Fruit fly (Drosophila melanogaster) whole organism, embryonic: ENCODE data around the gene CG11409.

Experiments
- Asciz ChIP-seq: fragments of 200-800 bp; sonication (Bioruptor generic); optimal IDR thresholded peaks from 2 replicates; lab custom pipeline; 2017; ENCODE audit warnings: missing biosample characterization, mild to moderate bottlenecking, missing genetic modification characterization, missing genetic modification reagents
- Atf6 ChIP-seq: fragments of 200-800 bp; sonication (Bioruptor generic); IDR thresholded peaks from 2 replicates; pipeline ENCODE4 v1.3.6; 2022; ENCODE audit warnings: missing biosample characterization, missing genetic modification characterization
- B-H1 ChIP-seq: fragments of 200-800 bp; sonication (Bioruptor generic); IDR thresholded peaks from 3 replicates; pipeline ENCODE4 v1.3.6; 2022; ENCODE audit warnings: missing biosample characterization, missing genetic modification characterization
- CG13287 ChIP-seq: fragments of 200-800 bp; sonication (Bioruptor generic); IDR thresholded peaks from 2 replicates; pipeline ENCODE4 v1.3.6; 2022; ENCODE audit warnings: missing biosample characterization, missing genetic modification characterization; ENCODE audit not compliant: partially characterized antibody
- CG14441 ChIP-seq: fragments of 200-800 bp; sonication (Bioruptor generic); IDR thresholded peaks from 2 replicates; pipeline ENCODE4 v1.3.6; 2022; ENCODE audit warnings: missing biosample characterization, missing genetic modification characterization
- CG16815 ChIP-seq: fragments of 200-800 bp; sonication (Bioruptor generic); optimal IDR thresholded peaks from 3 replicates; lab custom pipeline; 2017; ENCODE audit warnings: missing biosample characterization, mild to moderate bottlenecking, missing genetic modification characterization
- CG16863 ChIP-seq: fragments of 200-800 bp; sonication (Bioruptor generic); optimal IDR thresholded peaks from 3 replicates; lab custom pipeline; 2016; ENCODE audit warnings: missing biosample characterization, missing genetic modification characterization
- CG17802 ChIP-seq: fragments of 200-800 bp; sonication (Bioruptor generic); optimal IDR thresholded peaks from 2 replicates; lab custom pipeline; 2018; ENCODE audit warnings: missing biosample characterization, mild to moderate bottlenecking, missing genetic modification characterization, moderate library complexity
- CG2875 ChIP-seq: fragments of 200-800 bp; sonication (Bioruptor generic); optimal IDR thresholded peaks from 2 replicates; lab custom pipeline; 2017; ENCODE audit warnings: missing biosample characterization, mild to moderate bottlenecking, missing genetic modification characterization, missing genetic modification reagents
- CG32772 ChIP-seq: fragments of 200-800 bp; sonication (Bioruptor generic); IDR thresholded peaks from 2 replicates; pipeline ENCODE4 v1.3.6; 2022; ENCODE audit warnings: missing biosample characterization, missing genetic modification characterization
- CG33213 ChIP-seq: fragments of 200-800 bp; sonication (Bioruptor generic); optimal IDR thresholded peaks from 3 replicates; lab custom pipeline; 2016; ENCODE audit warnings: missing biosample characterization, missing genetic modification characterization
- CG4328 ChIP-seq: fragments of 200-800 bp; sonication (Bioruptor generic); optimal IDR thresholded peaks from 3 replicates; lab custom pipeline; 2017; ENCODE audit warnings: missing biosample characterization, missing genetic modification reagents, missing genetic modification characterization
- CG4360 ChIP-seq: fragments of 200-800 bp; sonication (Bioruptor generic); IDR thresholded peaks from 2 replicates; pipeline ENCODE4 v1.3.6; 2022; ENCODE audit warnings: missing biosample characterization, missing genetic modification characterization
- CG6272 ChIP-seq: fragments of 200-800 bp; sonication (Bioruptor generic); IDR thresholded peaks from 2 replicates; pipeline ENCODE4 v1.3.6; 2022; ENCODE audit warnings: missing biosample characterization, missing genetic modification characterization
- CG8359 ChIP-seq: fragments of 200-800 bp; sonication (Bioruptor generic); optimal IDR thresholded peaks from 2 replicates; lab custom pipeline; 2017; ENCODE audit warnings: missing biosample characterization, mild to moderate bottlenecking, missing genetic modification characterization, borderline replicate concordance
- CHES-1-like ChIP-seq: fragments of 200-800 bp; sonication (Bioruptor generic); optimal IDR thresholded peaks from 2 replicates; lab custom pipeline; 2016; ENCODE audit warnings: missing biosample characterization, missing genetic modification characterization
- Camta ChIP-seq: fragments of 200-800 bp; sonication (Bioruptor generic); optimal IDR thresholded peaks from 2 replicates; lab custom pipeline; 2016; ENCODE audit warnings: missing biosample characterization, missing genetic modification characterization
- CoRest ChIP-seq: fragments of 200-800 bp; sonication (Bioruptor generic); optimal IDR thresholded peaks from 3 replicates; lab custom pipeline; 2018; ENCODE audit warnings: missing biosample characterization, mild to moderate bottlenecking, missing genetic modification characterization, moderate library complexity
- D19A ChIP-seq: fragments of 200-800 bp; optimal IDR thresholded peaks from 3 replicates; lab custom pipeline; 2019; ENCODE audit warnings: missing biosample characterization, mild to moderate bottlenecking, missing genetic modification characterization, moderate library complexity
- Dek ChIP-seq: fragments of 200-800 bp; sonication (Bioruptor generic); optimal IDR thresholded peaks from 3 replicates; lab custom pipeline; 2019; ENCODE audit warnings: missing biosample characterization, mild to moderate bottlenecking, missing genetic modification characterization, moderate library complexity
- Drgx ChIP-seq: fragments of 200-800 bp; sonication (Bioruptor generic); IDR thresholded peaks from 2 replicates; pipeline ENCODE4 v1.3.6; 2022; ENCODE audit warnings: missing biosample characterization, missing genetic modification characterization
- E2f1 ChIP-seq: fragments of 200-800 bp; sonication (Bioruptor generic); IDR thresholded peaks from 2 replicates; pipeline ENCODE4 v1.3.6; 2022; ENCODE audit warnings: missing biosample characterization, missing genetic modification characterization
- H2.0 ChIP-seq: fragments of 200-800 bp; sonication (Bioruptor generic); IDR thresholded peaks from 2 replicates; pipeline ENCODE4 v1.3.6; 2022; ENCODE audit warnings: missing biosample characterization, missing genetic modification characterization
- Hr78 ChIP-seq, 2 experiments: fragments of 200-800 bp in 1 of 2; fragments of >200 bp in 1 of 2; sonication (Bioruptor generic) in 1 of 2; optimal IDR thresholded peaks; 2 replicates each; lab custom pipeline; 2017 to 2019; ENCODE audit warnings: missing biosample characterization in 2 of 2, missing genetic modification characterization in 2 of 2, mild to moderate bottlenecking in 1 of 2, moderate library complexity in 1 of 2
- Mes4 ChIP-seq: fragments of 200-800 bp; sonication (Bioruptor generic); optimal IDR thresholded peaks from 2 replicates; lab custom pipeline; 2016; ENCODE audit warnings: missing biosample characterization, missing genetic modification characterization
- Nf-YB ChIP-seq: fragments of 200-800 bp; sonication (Bioruptor generic); optimal IDR thresholded peaks from 3 replicates; lab custom pipeline; 2019; ENCODE audit warnings: missing biosample characterization, mild to moderate bottlenecking, missing genetic modification characterization, moderate library complexity
- Oli ChIP-seq: fragments of 200-800 bp; sonication (Bioruptor generic); optimal IDR thresholded peaks from 2 replicates; lab custom pipeline; 2018; ENCODE audit warnings: missing biosample characterization, mild to moderate bottlenecking, missing genetic modification characterization, moderate library complexity
- Opbp ChIP-seq: fragments of 200-800 bp; sonication (Bioruptor generic); IDR thresholded peaks from 3 replicates; pipeline ENCODE4 v1.3.6; 2022; ENCODE audit warnings: missing biosample characterization, missing genetic modification characterization; ENCODE audit not compliant: partially characterized antibody
- Side ChIP-seq: fragments of 200-800 bp; sonication (Bioruptor generic); optimal IDR thresholded peaks from 2 replicates; lab custom pipeline; 2016; ENCODE audit warnings: missing biosample characterization, missing genetic modification characterization
- Sox100B ChIP-seq: fragments of 200-800 bp; sonication (Bioruptor generic); optimal IDR thresholded peaks from 3 replicates; lab custom pipeline; 2018; ENCODE audit warnings: missing biosample characterization, mild to moderate bottlenecking, missing genetic modification characterization
- Taf1 ChIP-seq: fragments of 200-800 bp; sonication (Bioruptor generic); IDR thresholded peaks from 2 replicates; pipeline ENCODE4 v1.3.6; 2022; ENCODE audit warnings: missing biosample characterization, missing genetic modification characterization
- Xrp1 ChIP-seq: fragments of 200-800 bp; sonication (Bioruptor generic); IDR thresholded peaks from 2 replicates; pipeline ENCODE4 v1.3.6; 2022; ENCODE audit warnings: missing biosample characterization, missing genetic modification characterization
- abd-A ChIP-seq: fragments of 200-800 bp; sonication (Bioruptor generic); optimal IDR thresholded peaks from 3 replicates; lab custom pipeline; 2019; ENCODE audit warnings: missing biosample characterization, mild to moderate bottlenecking, missing genetic modification characterization, moderate library complexity
- bcd ChIP-seq: fragments of 200-800 bp; sonication (Bioruptor generic); optimal IDR thresholded peaks from 2 replicates; lab custom pipeline; 2017; ENCODE audit warnings: missing biosample characterization, mild to moderate bottlenecking, missing genetic modification characterization
- crp ChIP-seq, 2 experiments: fragments of 200-800 bp; sonication (Bioruptor generic); optimal IDR thresholded peaks; 2 replicates in 1 of 2; 3 replicates in 1 of 2; lab custom pipeline; 2017; ENCODE audit warnings: missing biosample characterization in 2 of 2, missing genetic modification characterization in 2 of 2, mild to moderate bottlenecking in 1 of 2, moderate library complexity in 1 of 2
- dimm ChIP-seq: fragments of 200-800 bp; sonication (Bioruptor generic); IDR thresholded peaks from 2 replicates; pipeline ENCODE4 v1.3.6; 2022; ENCODE audit warnings: missing biosample characterization, missing genetic modification characterization
- ind ChIP-seq: fragments of 200-800 bp; sonication (Bioruptor generic); optimal IDR thresholded peaks from 3 replicates; lab custom pipeline; 2016; ENCODE audit warnings: missing biosample characterization, missing genetic modification characterization
- lmd ChIP-seq: fragments of 200-800 bp; sonication (Bioruptor generic); IDR thresholded peaks from 2 replicates; pipeline ENCODE4 v1.3.6; 2022; ENCODE audit warnings: missing biosample characterization, missing genetic modification characterization
- mam ChIP-seq: fragments of 200-800 bp; sonication (Bioruptor generic); optimal IDR thresholded peaks from 3 replicates; lab custom pipeline; 2016; ENCODE audit warnings: missing biosample characterization, missing genetic modification characterization
- nmo ChIP-seq: fragments of 200-800 bp; sonication (Bioruptor generic); optimal IDR thresholded peaks from 2 replicates; lab custom pipeline; 2018; ENCODE audit warnings: missing biosample characterization, mild to moderate bottlenecking, missing genetic modification characterization, moderate library complexity
- pros ChIP-seq: fragments of 200-800 bp; sonication (Bioruptor generic); optimal IDR thresholded peaks from 3 replicates; lab custom pipeline; 2019; ENCODE audit warnings: missing biosample characterization, mild to moderate bottlenecking, missing genetic modification characterization, moderate library complexity
- rib ChIP-seq: fragments of 200-800 bp; sonication (Bioruptor generic); IDR thresholded peaks from 2 replicates; pipeline ENCODE4 v1.3.6; 2022; ENCODE audit warnings: missing biosample characterization, missing genetic modification characterization
- run ChIP-seq: fragments of 200-800 bp; sonication (Bioruptor generic); optimal IDR thresholded peaks from 3 replicates; lab custom pipeline; 2018; ENCODE audit warnings: missing biosample characterization, mild to moderate bottlenecking, missing genetic modification characterization
- salm ChIP-seq: fragments of 200-800 bp; sonication (Bioruptor generic); optimal IDR thresholded peaks from 2 replicates; lab custom pipeline; 2018; ENCODE audit warnings: missing biosample characterization, mild to moderate bottlenecking, missing genetic modification characterization
- sd ChIP-seq: fragments of 200-800 bp; sonication (Bioruptor generic); optimal IDR thresholded peaks from 3 replicates; lab custom pipeline; 2018; ENCODE audit warnings: missing biosample characterization, mild to moderate bottlenecking, missing genetic modification characterization, moderate library complexity
- sens-2 ChIP-seq: fragments of 200-800 bp; sonication (Bioruptor generic); IDR thresholded peaks from 2 replicates; pipeline ENCODE4 v1.3.6; 2022; ENCODE audit warnings: missing biosample characterization, missing genetic modification characterization
- stwl ChIP-seq: fragments of 200-800 bp; sonication (Bioruptor generic); optimal IDR thresholded peaks from 3 replicates; lab custom pipeline; 2018; ENCODE audit warnings: missing biosample characterization, mild to moderate bottlenecking, missing genetic modification characterization, moderate library complexity
- vfl ChIP-seq: fragments of 200-800 bp; sonication (Bioruptor generic); optimal IDR thresholded peaks from 2 replicates; lab custom pipeline; 2016; ENCODE audit warnings: missing biosample characterization, missing genetic modification characterization
- wek ChIP-seq: fragments of 200-800 bp; sonication (Bioruptor generic); optimal IDR thresholded peaks from 3 replicates; lab custom pipeline; 2018; ENCODE audit warnings: missing biosample characterization, mild to moderate bottlenecking, missing genetic modification characterization, moderate library complexity

The CG11409 gene

dm6 chrX:1370104-1370802 lies 28.9 kb upstream of the CG11409 start, which contains the start of gene ssx (continued):
- no peak for TF ChIP-seq pros
- peak; percentile 80; the same call in 2 of the 3 replicates for TF ChIP-seq Opbp (GFP tag; lab: Robert Waterston, UW)
- peak; percentile 42 for TF ChIP-seq mam (GFP tag; lab: Kevin White, UChicago)
- TF ChIP-seq rib (GFP tag; lab: Robert Waterston, UW) = no peak
- peak; percentile 21 for TF ChIP-seq CHES-1-like (GFP tag; lab: Kevin White, UChicago)
- no peak for TF ChIP-seq CG32772 (GFP tag; lab: Robert Waterston, UW)
- TF ChIP-seq CG17802 (tag; lab: Kevin White, UChicago) = no peak
- TF ChIP-seq Asciz = no peak
- TF ChIP-seq CG4328 (GFP tag; lab: Kevin White, UChicago) = no peak
- no peak for TF ChIP-seq Sox100B (GFP tag; lab: Kevin White, UChicago)
- TF ChIP-seq CG2875 (GFP tag; lab: Kevin White, UChicago) = no peak
- no peak for TF ChIP-seq vfl (GFP tag; lab: Kevin White, UChicago)
- no peak for TF ChIP-seq Hr78 (GFP tag; optimal IDR thresholded peaks at IDR 0.05; lab: Kevin White, UChicago)
- TF ChIP-seq Mes4 (GFP tag; lab: Kevin White, UChicago) = peak; percentile 53
- peak; percentile 42; the same call in 1 of the 2 replicates for TF ChIP-seq Atf6
- TF ChIP-seq Taf1 = no peak
- no peak for TF ChIP-seq salm (tag; lab: Kevin White, UChicago)
- no peak for TF ChIP-seq abd-A (tag; lab: Kevin White, UChicago)
- no peak; the same call in 2 of the 3 replicates for TF ChIP-seq B-H1
- TF ChIP-seq CG4360 = no peak
- TF ChIP-seq Nf-YB (GFP tag; lab: Kevin White, UChicago) = no peak
- TF ChIP-seq lmd = peak; percentile 43; the same call in 1 of the 2 replicates
- TF ChIP-seq CG16863 (GFP tag; lab: Kevin White, UChicago) = peak; percentile 41
- no peak for TF ChIP-seq run (tag; lab: Kevin White, UChicago)
- peak; percentile 59 for TF ChIP-seq Xrp1 (GFP tag; lab: Robert Waterston, UW)
- peak; percentile 82 for TF ChIP-seq stwl
- peak; percentile 47; the same call in 1 of the 2 replicates for TF ChIP-seq E2f1 (GFP tag; lab: Robert Waterston, UW)
- TF ChIP-seq Drgx (GFP tag; lab: Robert Waterston, UW) = peak; percentile 64
- TF ChIP-seq CG6272 (GFP tag; lab: Robert Waterston, UW) = no peak
- TF ChIP-seq D19A (tag; lab: Kevin White, UChicago) = no peak
- peak; percentile 19 for TF ChIP-seq nmo (GFP tag; lab: Kevin White, UChicago)
- no peak for TF ChIP-seq Dek (tag; lab: Kevin White, UChicago)
- peak; percentile 39 for TF ChIP-seq Camta (GFP tag; lab: Kevin White, UChicago)
- peak; percentile 4 for TF ChIP-seq Oli (tag; lab: Kevin White, UChicago)
- TF ChIP-seq sd (tag; lab: Kevin White, UChicago) = no peak
- TF ChIP-seq CG13287 (GFP tag; lab: Robert Waterston, UW) = peak; percentile 88
- TF ChIP-seq H2.0 (GFP tag; lab: Robert Waterston, UW) = 0 out of 2 replicates have a peak, but pooled peaks have one; percentile 4
- TF ChIP-seq bcd (GFP tag; lab: Kevin White, UChicago) = peak; percentile 22
- no peak for TF ChIP-seq sens-2 (GFP tag; lab: Robert Waterston, UW)
- peak; percentile 40 for TF ChIP-seq CG33213 (GFP tag; lab: Kevin White, UChicago)
- TF ChIP-seq ind (GFP tag; lab: Kevin White, UChicago) = peak; percentile 18
- TF ChIP-seq CG14441 (GFP tag; lab: Robert Waterston, UW) = peak; percentile 54
- peak; percentile 3 for TF ChIP-seq CoRest (tag; lab: Kevin White, UChicago)
- peak; percentile 40 for TF ChIP-seq Side
- no peak for TF ChIP-seq wek
- TF ChIP-seq CG8359 (GFP tag; lab: Kevin White, UChicago) = no peak
- TF ChIP-seq crp (GFP tag; optimal IDR thresholded peaks at IDR 0.05; lab: Kevin White, UChicago) = peak in 1 of 2 experiments; percentile 22
- TF ChIP-seq dimm (GFP tag; lab: Robert Waterston, UW) = no peak
- TF ChIP-seq CG16815 (GFP tag; lab: Kevin White, UChicago) = no peak
